Worm (Caenorhabditis elegans): Measurements from ENCODE around the gene F36A4.1.

DNA sequence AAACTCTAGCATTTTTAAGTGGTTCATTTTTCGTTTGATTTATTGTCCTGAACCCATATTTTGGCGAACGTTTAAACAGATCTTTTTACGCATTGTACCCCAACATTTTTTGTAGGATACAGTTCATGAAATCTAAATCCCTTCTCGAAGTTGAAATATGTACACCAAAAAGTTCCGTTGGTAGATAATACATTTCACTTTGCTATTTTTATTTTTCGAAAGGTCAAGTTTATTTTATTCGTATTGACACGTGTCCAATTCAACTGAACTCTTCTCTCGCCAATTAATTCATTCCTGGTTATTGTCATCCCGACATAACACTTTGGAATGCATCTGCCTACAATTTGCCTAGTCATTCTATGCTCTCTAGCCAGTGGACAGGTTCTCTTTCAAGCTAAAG is 1.3 kb upstream of the F36A4.1 start, which contains the start of gene F36A4.2:
- TF ChIP-seq ceh-83 (GFP tag; optimal IDR thresholded peaks at IDR 0.05) (no peak), nhr-76 (tag; optimal IDR thresholded peaks at IDR 0.05) (no peak), snpc-4 (tag; optimal IDR thresholded peaks at IDR 0.05) (no peak), mep-1 (tag; optimal IDR thresholded peaks at IDR 0.05) (no peak), mls-2 (tag; optimal IDR thresholded peaks at IDR 0.05) (no peak), unc-39 (tag; optimal IDR thresholded peaks at IDR 0.05) (no peak)
